Fruit fly (Drosophila melanogaster): ENCODE results near the gene CG4995.

Gene CG4995

DNA sequence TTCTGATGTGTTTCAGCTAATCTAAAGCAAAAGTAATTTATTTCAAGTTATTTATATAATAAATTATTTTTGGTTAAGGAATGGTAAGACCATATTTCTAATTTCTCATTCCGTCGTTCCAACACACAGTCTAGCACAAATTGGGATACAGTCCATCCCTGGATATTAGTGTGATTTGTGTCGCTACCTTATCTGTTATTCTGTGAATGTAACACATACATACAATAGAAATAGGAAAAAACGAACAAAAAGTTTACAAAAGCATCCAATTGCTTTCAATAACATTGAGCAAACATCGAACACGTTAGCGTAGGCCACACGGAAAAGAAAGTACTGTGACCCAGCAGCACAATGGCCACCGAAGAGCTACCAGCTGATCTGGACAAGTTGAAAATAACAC lies 44.2 kb downstream of the CG4995 start, which contains the start of gene CG5056 (continued):
- TF ChIP-seq hbn (GFP tag; IDR thresholded peaks at IDR 0.05; ENCODE audit: partially characterized antibody) (no peak), vfl (GFP tag; optimal IDR thresholded peaks at IDR 0.05) (no peak), Fer1 (GFP tag; optimal IDR thresholded peaks at IDR 0.05) (no peak), exex (tag; optimal IDR thresholded peaks at IDR 0.05) (no peak), Pdp1 (GFP tag; optimal IDR thresholded peaks at IDR 0.05) (peak in 1 of 2 experiments; percentile 88), Atf-2 (GFP tag; optimal IDR thresholded peaks at IDR 0.05) (no peak), Antp (GFP tag; optimal IDR thresholded peaks at IDR 0.05) (no peak), wor (GFP tag; IDR thresholded peaks at IDR 0.05) (no peak), her (GFP tag; optimal IDR thresholded peaks at IDR 0.05) (peak; percentile 95), Abd-B (GFP tag; optimal IDR thresholded peaks at IDR 0.05) (peak; percentile 36), CG4617 (GFP tag; optimal IDR thresholded peaks at IDR 0.05; ENCODE audit: borderline replicate concordance) (peak; percentile 94), gsb-n (tag; optimal IDR thresholded peaks at IDR 0.05) (no peak), vnd (GFP tag; IDR thresholded peaks at IDR 0.05; ENCODE audit: partially characterized antibody) (no peak), fd64A (GFP tag; optimal IDR thresholded peaks at IDR 0.05) (no peak), CG7839 (tag; optimal IDR thresholded peaks at IDR 0.05) (no peak), CG3847 (GFP tag; IDR thresholded peaks at IDR 0.05) (no peak), Max (GFP tag; optimal IDR thresholded peaks at IDR 0.05) (peak; percentile 17), CG18476 (GFP tag; optimal IDR thresholded peaks at IDR 0.05) (no peak), fd3F (GFP tag; optimal IDR thresholded peaks at IDR 0.05) (no peak), bbx (GFP tag; IDR thresholded peaks at IDR 0.05; ENCODE audit: partially characterized antibody) (no peak), rib (GFP tag; IDR thresholded peaks at IDR 0.05) (no peak), Mad (GFP tag; optimal IDR thresholded peaks at IDR 0.05) (no peak), CG8765 (GFP tag; IDR thresholded peaks at IDR 0.05) (no peak), CG16813 (GFP tag; IDR thresholded peaks at IDR 0.05; ENCODE audit: partially characterized antibody) (no peak), CG12155 (GFP tag; optimal IDR thresholded peaks at IDR 0.05) (no peak), CG10462 (GFP tag; optimal IDR thresholded peaks at IDR 0.05) (no peak), pb (GFP tag; optimal IDR thresholded peaks at IDR 0.05) (no peak), zen2 (GFP tag; IDR thresholded peaks at IDR 0.05; ENCODE audit: partially characterized antibody) (no peak), nau (GFP tag; optimal IDR thresholded peaks at IDR 0.05) (no peak), dan (GFP tag; IDR thresholded peaks at IDR 0.05) (no peak), CG2116 (GFP tag; optimal IDR thresholded peaks at IDR 0.05) (peak; percentile 56), TFAM (GFP tag; optimal IDR thresholded peaks at IDR 0.05) (no peak), ems (GFP tag; optimal IDR thresholded peaks at IDR 0.05) (no peak), Hey (tag; optimal IDR thresholded peaks at IDR 0.05) (no peak), Xrp1 (GFP tag; IDR thresholded peaks at IDR 0.05) (peak; percentile 17; the same call in 1 of the 2 replicates), Ravus (GFP tag; IDR thresholded peaks at IDR 0.05) (no peak), Rfx (GFP tag; IDR thresholded peaks at IDR 0.05) (no peak), chn (GFP tag; optimal IDR thresholded peaks at IDR 0.05) (no peak), CG7963 (GFP tag; IDR thresholded peaks at IDR 0.05; ENCODE audit: partially characterized antibody) (no peak), CG17328 (GFP tag; IDR thresholded peaks at IDR 0.05) (no peak), pzg (GFP tag; optimal IDR thresholded peaks at IDR 0.05) (peak; percentile 88), pho (GFP tag; optimal IDR thresholded peaks at IDR 0.05) (no peak), CG3065 (GFP tag; optimal IDR thresholded peaks at IDR 0.05) (no peak), odd (GFP tag; optimal IDR thresholded peaks at IDR 0.05) (no peak), CG12219 (GFP tag; optimal IDR thresholded peaks at IDR 0.05) (no peak), pfk (GFP tag; optimal IDR thresholded peaks at IDR 0.05) (peak; percentile 95), insv (GFP tag; optimal IDR thresholded peaks at IDR 0.05) (no peak), NC2β (GFP tag; optimal IDR thresholded peaks at IDR 0.05) (no peak), GATAe (GFP tag; conservative IDR thresholded peaks at IDR 0.05) (no peak), Nf-YA (GFP tag; IDR thresholded peaks at IDR 0.05) (no peak), Eip74EF (GFP tag; optimal IDR thresholded peaks at IDR 0.05) (no peak)
